Fruit fly (Drosophila melanogaster): Measurements from ENCODE around the gene rhea.

- no peak for TF ChIP-seq CG6854 (GFP tag; optimal IDR thresholded peaks at IDR 0.05)
- no peak for TF ChIP-seq CG16779 (tag; optimal IDR thresholded peaks at IDR 0.05)
- no peak for TF ChIP-seq salr (GFP tag; optimal IDR thresholded peaks at IDR 0.05)
- TF ChIP-seq CG8119 (GFP tag; IDR thresholded peaks at IDR 0.05): no peak
- TF ChIP-seq Lpt (GFP tag; optimal IDR thresholded peaks at IDR 0.05): no peak
- TF ChIP-seq CG11762 (GFP tag; optimal IDR thresholded peaks at IDR 0.05; ENCODE audit: insufficient read depth): no peak
These were observed 18.9 kb upstream of the rhea start for dm6 chr3L:8525691-8526421.
